Fruit fly (Drosophila melanogaster) Kc167 (cell line): ENCODE measurements around the gene CG18262.

Experiments used
- Myc ChIP-seq: fragments of >200 bp; optimal IDR thresholded peaks from 2 replicates; lab custom pipeline; 2017; ENCODE audit warnings: missing external identifiers
- Sin3A ChIP-seq: fragments of >200 bp; optimal IDR thresholded peaks from 2 replicates; lab custom pipeline; 2018; ENCODE audit warnings: missing external identifiers
- h ChIP-seq: fragments of >200 bp; optimal IDR thresholded peaks from 3 replicates; lab custom pipeline; 2018; ENCODE audit warnings: missing external identifiers
- insv ChIP-seq: fragments of >200 bp; optimal IDR thresholded peaks from 3 replicates; lab custom pipeline; 2018; ENCODE audit warnings: missing external identifiers
- psq ChIP-seq: fragments of >200 bp; optimal IDR thresholded peaks from 2 replicates; lab custom pipeline; 2017; ENCODE audit warnings: missing external identifiers
- ttk ChIP-seq: sonication (Bioruptor generic); optimal IDR thresholded peaks from 2 replicates; lab custom pipeline; 2017; ENCODE audit warnings: missing external identifiers

CG18262 gene

dm6 chrX:8152718-8153117 is at the start of gene CG18262:
CG18262 (plus strand) TSS chrX:8152948.
- TF ChIP-seq insv (lab: Kevin White, UChicago) (no peak), Sin3A (lab: Kevin White, UChicago) (no peak)

- TF ChIP-seq ttk: no peak
- no peak for TF ChIP-seq h (lab: Kevin White, UChicago)
- no peak for TF ChIP-seq psq (lab: Kevin White, UChicago)
- TF ChIP-seq Myc: no peak
- TF ChIP-seq insv (lab: Kevin White, UChicago): no peak
- no peak for TF ChIP-seq Sin3A (lab: Kevin White, UChicago)
These were observed 46.3 kb upstream of the CG18262 start for dm6 chrX:8106281-8107050.

- TF ChIP-seq h (lab: Kevin White, UChicago): no peak
- TF ChIP-seq Sin3A (lab: Kevin White, UChicago): no peak
- TF ChIP-seq Myc: no peak
- TF ChIP-seq insv (lab: Kevin White, UChicago): no peak
- TF ChIP-seq psq (lab: Kevin White, UChicago): no peak
- no peak for TF ChIP-seq ttk
These were observed 44.8 kb upstream of the CG18262 start for dm6 chrX:8107936-8108335.

dm6 chrX:8110984-8111383 is 41.8 kb upstream of the CG18262 start:
- no peak for TF ChIP-seq Myc
- TF ChIP-seq insv (lab: Kevin White, UChicago): no peak
- no peak for TF ChIP-seq ttk
- no peak for TF ChIP-seq Sin3A (lab: Kevin White, UChicago)
- no peak for TF ChIP-seq h (lab: Kevin White, UChicago)
- no peak for TF ChIP-seq psq (lab: Kevin White, UChicago)

DNA sequence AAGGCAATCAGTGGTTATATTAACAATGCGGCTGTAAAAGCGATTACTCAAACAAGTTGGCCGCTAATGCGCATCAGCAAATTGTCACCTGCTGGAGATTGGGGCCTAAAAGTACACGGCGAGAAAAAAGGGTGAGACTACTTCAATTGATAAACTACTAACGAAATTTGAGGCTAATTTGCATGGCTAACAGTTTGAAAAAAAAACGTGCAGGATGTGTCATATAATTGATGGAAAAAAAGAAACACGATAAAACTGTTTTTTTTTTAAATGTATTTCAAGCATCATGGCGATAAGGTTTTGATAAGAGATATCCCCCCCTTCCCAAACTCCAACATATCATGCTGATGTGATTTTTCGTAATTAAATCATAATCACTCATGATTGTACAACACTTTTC is 40.0 kb upstream of the CG18262 start:
- TF ChIP-seq Sin3A (lab: Kevin White, UChicago): no peak
- TF ChIP-seq Myc: no peak
- no peak for TF ChIP-seq psq (lab: Kevin White, UChicago)
- TF ChIP-seq insv (lab: Kevin White, UChicago): no peak
- no peak for TF ChIP-seq h (lab: Kevin White, UChicago)
- TF ChIP-seq ttk: no peak

DNA sequence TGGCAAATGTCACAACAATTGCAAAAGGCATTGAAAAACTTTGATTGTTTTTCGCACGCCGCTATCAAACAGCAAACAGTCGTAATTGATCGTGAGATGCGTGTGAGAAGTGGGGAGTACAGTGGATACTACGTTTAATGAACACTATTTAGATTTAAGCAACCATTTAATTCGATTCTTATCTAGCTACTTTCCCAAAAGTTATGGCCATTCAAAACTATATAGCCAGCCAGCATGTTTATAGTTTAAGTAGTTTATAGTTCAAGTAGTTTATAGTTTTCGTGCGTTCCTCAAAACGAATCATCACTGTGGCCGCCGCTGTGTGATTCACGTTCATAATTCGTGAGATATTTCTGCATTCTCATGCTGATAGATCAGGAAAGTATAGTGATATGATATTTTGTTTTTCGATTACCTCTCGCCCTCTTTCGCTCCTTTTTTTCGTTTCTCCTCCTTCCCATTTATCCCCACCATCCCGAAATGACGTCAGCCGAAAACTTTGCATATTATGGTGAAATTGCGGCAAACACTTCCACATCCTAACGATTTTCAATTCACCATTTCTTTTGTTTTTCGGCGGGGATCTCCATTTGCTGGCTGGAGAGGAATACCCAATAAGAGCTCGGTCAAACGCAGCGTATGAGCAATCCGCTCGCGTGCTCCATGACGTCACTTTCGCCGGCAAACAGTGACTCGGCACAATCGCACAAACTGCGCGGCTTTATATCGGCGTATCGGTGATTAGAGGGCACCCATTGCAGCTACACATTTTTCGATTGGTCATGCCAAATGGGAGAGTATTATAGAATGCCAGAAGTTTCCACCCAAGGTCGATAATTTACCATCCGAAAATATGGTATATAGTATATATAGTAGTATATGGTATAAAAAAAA is 39.1 kb upstream of the CG18262 start:
- TF ChIP-seq h (lab: Kevin White, UChicago): no peak
- no peak for TF ChIP-seq ttk
- no peak for TF ChIP-seq Sin3A (lab: Kevin White, UChicago)
- TF ChIP-seq insv (lab: Kevin White, UChicago): no peak
- TF ChIP-seq Myc: no peak
- TF ChIP-seq psq (lab: Kevin White, UChicago): no peak

- TF ChIP-seq Sin3A (lab: Kevin White, UChicago) (no peak), Myc (no peak)
These were observed 38.0 kb upstream of the CG18262 start for dm6 chrX:8114476-8115342.

DNA sequence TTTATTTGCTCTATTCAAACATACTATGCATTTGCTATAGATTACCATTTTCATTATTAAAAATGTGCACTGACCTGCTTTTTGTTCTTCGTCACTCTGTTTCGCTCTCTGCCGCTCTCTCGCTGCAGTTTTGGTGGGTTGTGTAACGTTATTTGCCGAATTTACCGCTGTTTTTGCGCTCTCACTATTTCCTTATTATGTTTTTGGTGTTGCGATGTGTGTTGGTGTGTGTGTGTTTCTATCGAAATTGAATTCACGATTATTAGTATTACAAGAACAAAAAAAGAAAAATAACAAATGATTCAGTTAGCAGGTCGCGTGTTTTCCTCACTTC is 37.4 kb upstream of the CG18262 start:
- TF ChIP-seq insv (lab: Kevin White, UChicago) (no peak), ttk (no peak), h (lab: Kevin White, UChicago) (no peak), psq (lab: Kevin White, UChicago) (no peak), Sin3A (lab: Kevin White, UChicago) (no peak), Myc (no peak)

dm6 chrX:8115717-8116311 is 36.9 kb upstream of the CG18262 start, which contains the start of gene Gclc:
Gclc (minus strand) TSS chrX:8116147.
- TF ChIP-seq ttk: no peak
- TF ChIP-seq Sin3A (lab: Kevin White, UChicago): no peak
- no peak for TF ChIP-seq h (lab: Kevin White, UChicago)
- TF ChIP-seq psq (lab: Kevin White, UChicago): no peak
- no peak for TF ChIP-seq Myc
- TF ChIP-seq insv (lab: Kevin White, UChicago): no peak

- TF ChIP-seq h (lab: Kevin White, UChicago) (no peak), Sin3A (lab: Kevin White, UChicago) (no peak), insv (lab: Kevin White, UChicago) (no peak), ttk (no peak), psq (lab: Kevin White, UChicago) (no peak), Myc (no peak)
These were observed 35.9 kb upstream of the CG18262 start, which contains the start of gene CG1575 for dm6 chrX:8116813-8117212. CG1575 (plus strand) TSS chrX:8117012.

- TF ChIP-seq Sin3A (lab: Kevin White, UChicago) (no peak), Myc (no peak), ttk (no peak), h (lab: Kevin White, UChicago) (no peak), insv (lab: Kevin White, UChicago) (no peak), psq (lab: Kevin White, UChicago) (no peak)
These were observed 31.8 kb upstream of the CG18262 start, which contains the start of gene CG2260 for dm6 chrX:8120939-8121338. CG2260 (minus strand) TSS chrX:8121147.
